Fruit fly (Drosophila melanogaster): ENCODE measurements around the gene CG7341.

The CG7341 gene

DNA sequence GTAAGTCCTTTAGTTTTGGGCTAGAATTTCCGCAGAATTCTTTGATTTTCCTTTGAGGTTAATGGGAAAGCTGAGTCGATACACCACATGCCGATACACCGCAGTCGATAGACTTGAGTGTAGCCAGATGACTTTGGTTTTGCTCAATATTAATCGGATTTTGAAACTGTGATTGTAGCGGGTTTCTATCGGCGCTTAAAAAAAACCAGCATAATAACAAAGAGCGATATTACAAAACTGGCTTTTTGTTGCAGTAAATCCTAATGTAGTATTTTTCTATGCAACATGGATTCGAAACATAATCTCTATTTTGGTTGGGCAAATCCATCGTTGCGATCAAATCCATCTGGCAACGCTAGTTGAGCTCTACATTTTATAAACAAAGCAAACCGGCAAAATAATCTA lies 3.3 kb upstream of the CG7341 start, which contains the start of the genes Polr3D and mus304 (continued):
- TF ChIP-seq CG32532 (GFP tag; IDR thresholded peaks at IDR 0.05) (no peak), CG12071 (GFP tag; optimal IDR thresholded peaks at IDR 0.05) (no peak), CG1233 (GFP tag; optimal IDR thresholded peaks at IDR 0.05) (no peak), dysf (GFP tag; IDR thresholded peaks at IDR 0.05) (no peak), nmo (GFP tag; optimal IDR thresholded peaks at IDR 0.05) (peak; percentile 70), CG10209 (GFP tag; optimal IDR thresholded peaks at IDR 0.05) (no peak), CG8388 (GFP tag; optimal IDR thresholded peaks at IDR 0.05) (peak; percentile 4), jumu (GFP tag; optimal IDR thresholded peaks at IDR 0.05) (peak; percentile 20), fu2 (GFP tag; optimal IDR thresholded peaks at IDR 0.05) (no peak), CG9932 (GFP tag; IDR thresholded peaks at IDR 0.05) (no peak), az2 (GFP tag; optimal IDR thresholded peaks at IDR 0.05) (no peak), gcm (GFP tag; optimal IDR thresholded peaks at IDR 0.05) (no peak), CG13123 (GFP tag; optimal IDR thresholded peaks at IDR 0.05) (no peak), CG11560 (tag; IDR thresholded peaks at IDR 0.05) (no peak), CG10979 (tag; optimal IDR thresholded peaks at IDR 0.05) (no peak), sna (GFP tag; IDR thresholded peaks at IDR 0.05; ENCODE audit: partially characterized antibody) (0 out of 2 replicates have a peak, but pooled peaks have one; percentile 28), sisA (GFP tag; IDR thresholded peaks at IDR 0.05) (no peak), Bteb2 (GFP tag; optimal IDR thresholded peaks at IDR 0.05) (no peak), kni (GFP tag; optimal IDR thresholded peaks at IDR 0.05) (peak; percentile 29), mirr (GFP tag; optimal IDR thresholded peaks at IDR 0.05) (no peak), ab (GFP tag; optimal IDR thresholded peaks at IDR 0.05) (no peak), B-H2 (GFP tag; optimal IDR thresholded peaks at IDR 0.05) (peak; percentile 17), CG18599 (GFP tag; optimal IDR thresholded peaks at IDR 0.05) (peak; percentile 10), Hsf (GFP tag; optimal IDR thresholded peaks at IDR 0.05) (peak; percentile 8), ewg (GFP tag; optimal IDR thresholded peaks at IDR 0.05) (no peak), lilli (GFP tag; optimal IDR thresholded peaks at IDR 0.05) (peak; percentile 36), pum (GFP tag; optimal IDR thresholded peaks at IDR 0.05) (no peak), CG33213 (GFP tag; optimal IDR thresholded peaks at IDR 0.05) (no peak), CG2678 (tag; optimal IDR thresholded peaks at IDR 0.05) (peak; percentile 30), al (GFP tag; IDR thresholded peaks at IDR 0.05) (no peak), vnd (GFP tag; IDR thresholded peaks at IDR 0.05; ENCODE audit: partially characterized antibody) (0 out of 3 replicates have a peak, but pooled peaks have one; percentile 45), CG11456 (GFP tag; IDR thresholded peaks at IDR 0.05) (no peak), Taf1 (GFP tag; IDR thresholded peaks at IDR 0.05) (no peak), BEAF-32 (GFP tag; optimal IDR thresholded peaks at IDR 0.05) (peak; percentile 63), CG16779 (GFP tag; IDR thresholded peaks at IDR 0.05) (no peak), MBD-R2 (GFP tag; IDR thresholded peaks at IDR 0.05) (peak; percentile 58), CG7987 (GFP tag; optimal IDR thresholded peaks at IDR 0.05) (no peak), Asciz (GFP tag; optimal IDR thresholded peaks at IDR 0.05) (no peak), CG5245 (GFP tag; optimal IDR thresholded peaks at IDR 0.05) (no peak), Dp (GFP tag; optimal IDR thresholded peaks at IDR 0.05) (peak; percentile 85), CG14441 (GFP tag; IDR thresholded peaks at IDR 0.05) (no peak), pita (GFP tag; optimal IDR thresholded peaks at IDR 0.05) (no peak), Hr51 (GFP tag; optimal IDR thresholded peaks at IDR 0.05) (peak in 1 of 2 experiments; percentile 3), Max (GFP tag; optimal IDR thresholded peaks at IDR 0.05) (no peak), onecut (GFP tag; IDR thresholded peaks at IDR 0.05) (0 out of 2 replicates have a peak, but pooled peaks have one; percentile 14), Fer2 (tag; optimal IDR thresholded peaks at IDR 0.05) (no peak), E2f2 (GFP tag; IDR thresholded peaks at IDR 0.05) (peak; percentile 92), B-H1 (GFP tag; IDR thresholded peaks at IDR 0.05) (no peak), CG3838 (GFP tag; optimal IDR thresholded peaks at IDR 0.05) (no peak), Mes4 (GFP tag; optimal IDR thresholded peaks at IDR 0.05) (no peak), CG4404 (GFP tag; IDR thresholded peaks at IDR 0.05) (no peak)

Measured in whole organism, embryonic.